Worm (Caenorhabditis elegans) whole organism, L4 larva: ENCODE measurements around the gene sre-34.

Experiments used
- D1046.2 ChIP-seq: fragments of 200-800 bp; sonication (Bioruptor generic); IDR thresholded peaks from 2 replicates; pipeline ENCODE4 v1.3.6; 2022; ENCODE audit warnings: missing genetic modification characterization, missing compliant biosample characterization
- F37D6.2 ChIP-seq: sonication (generic microtip); optimal IDR thresholded peaks from 2 replicates; lab custom pipeline; 2016; ENCODE audit warnings: mild to moderate bottlenecking, missing genetic modification characterization, missing compliant biosample characterization
- Y48G9A.11 ChIP-seq: fragments of 200-800 bp; sonication (Bioruptor generic); IDR thresholded peaks from 2 replicates; pipeline ENCODE4 v1.3.6; 2022; ENCODE audit warnings: missing genetic modification reagents, missing genetic modification characterization, missing compliant biosample characterization
- aly-2 ChIP-seq: sonication (generic microtip); optimal IDR thresholded peaks from 2 replicates; lab custom pipeline; 2018; ENCODE audit warnings: missing biosample characterization, missing genetic modification characterization
- ama-1 ChIP-seq: fragments of 150-350 bp; optimal IDR thresholded peaks from 2 replicates; lab custom pipeline; 2014; ENCODE audit warnings: inconsistent platforms, mixed read lengths
- ceh-32 ChIP-seq: sonication (generic microtip); optimal IDR thresholded peaks from 2 replicates; lab custom pipeline; 2016; ENCODE audit warnings: mild to moderate bottlenecking, missing genetic modification characterization, missing compliant biosample characterization; ENCODE audit not compliant: poor library complexity
- ceh-82 ChIP-seq: sonication (generic microtip); optimal IDR thresholded peaks from 2 replicates; lab custom pipeline; 2017; ENCODE audit warnings: missing biosample characterization, missing genetic modification characterization
- duxl-1 ChIP-seq: sonication (generic microtip); optimal IDR thresholded peaks from 2 replicates; lab custom pipeline; 2016; ENCODE audit warnings: mild to moderate bottlenecking, missing genetic modification characterization, moderate library complexity, missing compliant biosample characterization; ENCODE audit not compliant: poor library complexity
- fkh-10 ChIP-seq: fragments of 150-350 bp; optimal IDR thresholded peaks from 2 replicates; lab custom pipeline; 2014; ENCODE audit warnings: missing biosample characterization, missing genetic modification reagents, missing genetic modification characterization
- fos-1 ChIP-seq: fragments of 150-350 bp; optimal IDR thresholded peaks from 2 replicates; lab custom pipeline; 2014; ENCODE audit warnings: missing biosample characterization, missing genetic modification characterization
- hlh-11 ChIP-seq: fragments of 200-800 bp; sonication (Bioruptor generic); optimal IDR thresholded peaks from 2 replicates; lab custom pipeline; 2018; ENCODE audit warnings: mild to moderate bottlenecking, missing genetic modification characterization, missing compliant biosample characterization
- hmg-1.1 ChIP-seq: fragments of 200-800 bp; sonication (Bioruptor generic); IDR thresholded peaks from 2 replicates; pipeline ENCODE4 v1.3.6; 2022; ENCODE audit warnings: missing genetic modification reagents, missing genetic modification characterization, missing compliant biosample characterization
- lin-1 ChIP-seq: fragments of 200-800 bp; sonication (Bioruptor generic); IDR thresholded peaks from 2 replicates; pipeline ENCODE4 v1.3.6; 2022; ENCODE audit warnings: missing genetic modification reagents, missing genetic modification characterization, missing compliant biosample characterization
- lin-13 ChIP-seq: fragments of 150-350 bp; optimal IDR thresholded peaks from 2 replicates; lab custom pipeline; 2014; ENCODE audit warnings: missing biosample characterization, missing genetic modification reagents, missing genetic modification characterization
- lin-38 ChIP-seq: fragments of 200-800 bp; sonication (Bioruptor generic); IDR thresholded peaks from 2 replicates; pipeline ENCODE4 v1.3.6; 2022; ENCODE audit warnings: missing genetic modification reagents, missing genetic modification characterization, missing compliant biosample characterization
- lir-3 ChIP-seq: sonication (generic microtip); optimal IDR thresholded peaks from 2 replicates; lab custom pipeline; 2016; ENCODE audit warnings: mild to moderate bottlenecking, missing genetic modification characterization, missing compliant biosample characterization
- lsy-2 ChIP-seq, 2 experiments: fragments of 150-350 bp in 1 of 2; sonication (generic microtip) in 1 of 2; optimal IDR thresholded peaks; 2 replicates each; lab custom pipeline; 2014 to 2017; ENCODE audit warnings: missing biosample characterization in 2 of 2, missing genetic modification characterization in 2 of 2
- madf-5 ChIP-seq, 2 experiments: fragments of 200-800 bp; sonication (Bioruptor generic); IDR thresholded peaks; 2 replicates each; pipeline ENCODE4 v1.3.6; 2022; ENCODE audit warnings: missing compliant biosample characterization in 2 of 2, missing genetic modification characterization in 2 of 2
- mdl-1 ChIP-seq, 2 experiments: fragments of 150-350 bp in 1 of 2; sonication (generic microtip) in 1 of 2; optimal IDR thresholded peaks; 2 replicates each; lab custom pipeline; 2014 to 2017; ENCODE audit warnings: missing biosample characterization in 2 of 2, missing genetic modification characterization in 2 of 2
- mdt-29 ChIP-seq: fragments of 200-800 bp; sonication (Bioruptor generic); IDR thresholded peaks from 2 replicates; pipeline ENCODE4 v1.3.6; 2022; ENCODE audit warnings: missing genetic modification reagents, missing genetic modification characterization, missing compliant biosample characterization
- nhr-111 ChIP-seq: fragments of 200-800 bp; sonication (Bioruptor generic); optimal IDR thresholded peaks from 2 replicates; lab custom pipeline; 2018; ENCODE audit warnings: mild to moderate bottlenecking, missing genetic modification characterization, missing compliant biosample characterization
- nhr-25 ChIP-seq: sonication (generic microtip); optimal IDR thresholded peaks from 2 replicates; lab custom pipeline; 2017; ENCODE audit warnings: missing genetic modification characterization, mild to moderate bottlenecking, missing compliant biosample characterization, antibody characterized with exemption, moderate library complexity, borderline replicate concordance; ENCODE audit not compliant: insufficient read depth
- nhr-6 ChIP-seq: fragments of 150-350 bp; optimal IDR thresholded peaks from 2 replicates; lab custom pipeline; 2014; ENCODE audit warnings: missing biosample characterization, missing genetic modification characterization
- rbr-2 ChIP-seq: sonication (generic microtip); optimal IDR thresholded peaks from 2 replicates; lab custom pipeline; 2016; ENCODE audit warnings: missing genotype, missing genetic modification characterization, missing compliant biosample characterization
- snpc-1.2 ChIP-seq: fragments of 200-800 bp; sonication (Bioruptor generic); IDR thresholded peaks from 2 replicates; pipeline ENCODE4 v1.3.6; 2022; ENCODE audit warnings: missing genetic modification reagents, missing genetic modification characterization, missing compliant biosample characterization
- spr-1 ChIP-seq: sonication (generic microtip); optimal IDR thresholded peaks from 2 replicates; lab custom pipeline; 2016; ENCODE audit warnings: mild to moderate bottlenecking, missing genetic modification characterization, missing compliant biosample characterization
- spr-3 ChIP-seq: fragments of 200-800 bp; sonication (Bioruptor generic); optimal IDR thresholded peaks from 2 replicates; lab custom pipeline; 2018; ENCODE audit warnings: mild to moderate bottlenecking, missing genetic modification characterization, missing compliant biosample characterization
- unc-130 ChIP-seq: sonication (generic microtip); optimal IDR thresholded peaks from 2 replicates; lab custom pipeline; 2016; ENCODE audit warnings: missing genetic modification reagents, missing genetic modification characterization, missing compliant biosample characterization
- unc-39 ChIP-seq: sonication (generic microtip); optimal IDR thresholded peaks from 2 replicates; lab custom pipeline; 2017; ENCODE audit warnings: missing biosample characterization, missing genetic modification characterization
- unc-62 ChIP-seq, 3 experiments: fragments of 150-350 bp in 1 of 3; sonication (generic microtip); optimal IDR thresholded peaks in 2 of 3; peaks in 1 of 3; 1 replicate in 1 of 3; 2 replicates in 2 of 3; lab custom pipeline; 2014 to 2017; ENCODE audit warnings: missing biosample characterization in 3 of 3, missing genetic modification characterization in 3 of 3, missing genetic modification reagents in 3 of 3, missing genotype in 1 of 3
- vab-7 ChIP-seq: fragments of 200-800 bp; sonication (Bioruptor generic); IDR thresholded peaks from 2 replicates; pipeline ENCODE4 v1.3.6; 2022; ENCODE audit warnings: missing genetic modification reagents, missing genetic modification characterization, missing compliant biosample characterization
- zfp-3 ChIP-seq: fragments of 200-800 bp; sonication (Bioruptor generic); conservative IDR thresholded peaks from 2 replicates; pipeline ENCODE4 v1.3.6; 2022; ENCODE audit warnings: missing genetic modification reagents, missing genetic modification characterization, missing compliant biosample characterization

Gene sre-34

DNA sequence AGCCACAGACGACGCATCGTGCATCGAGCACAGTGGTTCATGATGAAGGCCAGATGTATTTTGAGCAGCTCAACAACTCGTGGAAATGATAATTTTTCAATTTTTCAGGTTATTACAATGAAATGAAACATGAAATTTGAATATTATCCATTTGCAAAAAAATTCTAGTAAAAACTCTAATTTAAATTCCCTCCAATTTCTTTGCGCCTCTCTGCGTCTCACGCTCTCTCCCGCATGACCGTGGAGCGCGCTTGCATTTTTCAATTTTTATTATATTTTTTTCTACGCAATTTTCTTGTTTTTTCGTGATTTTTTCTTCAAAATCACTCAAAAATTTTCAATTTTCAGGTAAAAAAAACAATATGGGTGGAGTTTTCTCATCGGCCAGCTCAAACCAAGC, 9.5 kb downstream of the sre-34 start, which contains the start of gene tag-281 (continued):
- no peak for TF ChIP-seq spr-3
- no peak for TF ChIP-seq fos-1 (tag; lab: Kevin White, UChicago)
- peak; percentile 55; the same call in 1 of the 2 replicates for TF ChIP-seq hmg-1.1 (GFP tag; lab: Robert Waterston, UW)
- TF ChIP-seq madf-5 (GFP tag; IDR thresholded peaks at IDR 0.05; lab: Robert Waterston, UW) = no peak
- TF ChIP-seq ama-1 (lab: Kevin White, UChicago) = no peak
- TF ChIP-seq unc-130 = no peak
- TF ChIP-seq hlh-11 (tag; lab: Kevin White, UChicago) = peak; percentile 49
- TF ChIP-seq lsy-2 (tag; optimal IDR thresholded peaks at IDR 0.05; lab: Kevin White, UChicago) = peak in 1 of 2 experiments; percentile 90
- peak; percentile 66 for TF ChIP-seq lin-13 (GFP tag; lab: Kevin White, UChicago)
- TF ChIP-seq fkh-10 = peak; percentile 21
- no peak for TF ChIP-seq ceh-32 (tag; lab: Kevin White, UChicago)
- TF ChIP-seq nhr-6 (tag; lab: Kevin White, UChicago) = peak; percentile 68
- TF ChIP-seq mdl-1 (tag; optimal IDR thresholded peaks at IDR 0.05; lab: Kevin White, UChicago) = peak in 1 of 2 experiments; percentile 17
- TF ChIP-seq rbr-2 (tag; lab: Kevin White, UChicago) = peak; percentile 52
- peak; percentile 99 for TF ChIP-seq lin-38 (GFP tag; lab: Robert Waterston, UW)

ce11 chrII:12460602-12461453, 10.9 kb downstream of the sre-34 start, which contains the start of gene tag-280:
tag-280 (plus strand) TSS chrII:12460652.
- no peak for TF ChIP-seq unc-39 (tag; lab: Kevin White, UChicago)
- no peak for TF ChIP-seq snpc-1.2 (GFP tag; lab: Robert Waterston, UW)
- TF ChIP-seq nhr-111 (GFP tag; lab: Kevin White, UChicago) = no peak
- peak in 1 of 2 experiments; percentile 74 for TF ChIP-seq unc-62 (GFP tag; optimal IDR thresholded peaks at IDR 0.05 in 1 of 2; lab: Kevin White, UChicago)
- TF ChIP-seq unc-62 (tag; optimal IDR thresholded peaks at IDR 0.05; lab: Kevin White, UChicago) = no peak
- no peak for TF ChIP-seq lir-3
- TF ChIP-seq ceh-82 (tag; lab: Kevin White, UChicago) = no peak
- TF ChIP-seq lin-38 (GFP tag; lab: Robert Waterston, UW) = peak; percentile 31; the same call in 1 of the 2 replicates
- TF ChIP-seq Y48G9A.11 (GFP tag; lab: Robert Waterston, UW) = 0 out of 2 replicates have a peak, but pooled peaks have one; percentile 11
- TF ChIP-seq lin-1 (GFP tag; lab: Robert Waterston, UW) = no peak

- TF ChIP-seq aly-2 = no peak
- TF ChIP-seq, all 104 proteins: peak for 0
Observed at ce11 chrII:12462244-12462643, 12.3 kb downstream of the sre-34 start, which contains the start of gene F15A4.2. F15A4.2 (plus strand) TSS chrII:12462544.

DNA sequence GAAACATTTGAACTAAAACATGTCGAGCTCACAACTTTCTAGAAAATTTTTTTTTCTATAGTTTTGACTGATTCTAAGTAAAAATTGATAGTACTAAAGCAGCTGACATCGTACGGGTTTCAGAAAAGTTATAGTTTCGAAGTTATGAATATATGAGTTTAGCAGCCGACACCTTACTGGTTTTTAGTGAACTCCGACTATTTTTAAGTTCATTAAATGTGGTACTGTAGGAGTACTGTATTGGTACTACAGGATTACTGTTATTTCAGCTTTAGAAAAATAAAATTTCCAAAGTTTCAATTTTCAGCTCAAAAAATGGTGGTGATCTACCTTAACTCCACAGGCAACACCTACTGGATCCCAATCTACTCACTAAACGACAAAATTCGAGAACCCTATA, 15.6 kb downstream of the sre-34 start, which contains the start of gene sre-37:
sre-37 (plus strand) TSS at position 301 of the 400 bp plus-strand sequence.
- TF ChIP-seq mdt-29 (GFP tag; lab: Robert Waterston, UW) (no peak), lin-13 (GFP tag; lab: Kevin White, UChicago) (no peak), F37D6.2 (tag; lab: Kevin White, UChicago) (no peak), D1046.2 (no peak), spr-1 (tag; lab: Kevin White, UChicago) (no peak), vab-7 (no peak), zfp-3 (GFP tag; lab: Robert Waterston, UW) (no peak), nhr-25 (tag; lab: Kevin White, UChicago) (no peak), duxl-1 (tag; lab: Kevin White, UChicago) (no peak)
- TF ChIP-seq, all 104 proteins: peak for 0
